Worm (Caenorhabditis elegans) whole organism, L2 larva: ENCODE results near the gene F37B4.15.

Experiments
- alr-1 ChIP-seq: fragments of 150-350 bp; optimal IDR thresholded peaks from 2 replicates; lab custom pipeline; 2014; ENCODE audit warnings: missing biosample characterization, missing genetic modification characterization
- ama-1 ChIP-seq: fragments of 150-350 bp; optimal IDR thresholded peaks from 2 replicates; lab custom pipeline; 2018; ENCODE audit warnings: inconsistent platforms
- nhr-10 ChIP-seq: sonication (generic microtip); optimal IDR thresholded peaks from 2 replicates; lab custom pipeline; 2017; ENCODE audit warnings: missing biosample characterization, missing genetic modification characterization
- nhr-11 ChIP-seq: fragments of 150-350 bp; optimal IDR thresholded peaks from 2 replicates; lab custom pipeline; 2014; ENCODE audit warnings: missing biosample characterization, missing genetic modification characterization
- nhr-237 ChIP-seq: fragments of 150-350 bp; optimal IDR thresholded peaks from 2 replicates; lab custom pipeline; 2014; ENCODE audit warnings: missing biosample characterization, missing genetic modification characterization
- skn-1 ChIP-seq: sonication (generic microtip); optimal IDR thresholded peaks from 2 replicates; lab custom pipeline; 2017; ENCODE audit warnings: missing biosample characterization, missing genetic modification characterization
- ztf-4 ChIP-seq: fragments of 150-350 bp; optimal IDR thresholded peaks from 2 replicates; lab custom pipeline; 2014; ENCODE audit warnings: missing biosample characterization, missing genetic modification characterization

ce11 chrV:2875422-2875821 is 16.6 kb upstream of the F37B4.15 start, which contains the start of gene folt-2:
- TF ChIP-seq ama-1 (lab: Kevin White, UChicago) (no peak), nhr-237 (tag; lab: Kevin White, UChicago) (no peak), skn-1 (tag; lab: Kevin White, UChicago) (no peak), alr-1 (no peak), nhr-10 (tag; lab: Kevin White, UChicago) (no peak), ztf-4 (tag; lab: Kevin White, UChicago) (no peak), nhr-11 (tag; lab: Kevin White, UChicago) (no peak)
